Fruit fly (Drosophila melanogaster) Kc167 (cell line): ENCODE measurements around the gene CG13813.

ENCODE experiments used
- Myc ChIP-seq: fragments of >200 bp; optimal IDR thresholded peaks from 2 replicates; lab custom pipeline; 2017; ENCODE audit warnings: missing external identifiers
- Sin3A ChIP-seq: fragments of >200 bp; optimal IDR thresholded peaks from 2 replicates; lab custom pipeline; 2018; ENCODE audit warnings: missing external identifiers
- psq ChIP-seq: fragments of >200 bp; optimal IDR thresholded peaks from 2 replicates; lab custom pipeline; 2017; ENCODE audit warnings: missing external identifiers

DNA sequence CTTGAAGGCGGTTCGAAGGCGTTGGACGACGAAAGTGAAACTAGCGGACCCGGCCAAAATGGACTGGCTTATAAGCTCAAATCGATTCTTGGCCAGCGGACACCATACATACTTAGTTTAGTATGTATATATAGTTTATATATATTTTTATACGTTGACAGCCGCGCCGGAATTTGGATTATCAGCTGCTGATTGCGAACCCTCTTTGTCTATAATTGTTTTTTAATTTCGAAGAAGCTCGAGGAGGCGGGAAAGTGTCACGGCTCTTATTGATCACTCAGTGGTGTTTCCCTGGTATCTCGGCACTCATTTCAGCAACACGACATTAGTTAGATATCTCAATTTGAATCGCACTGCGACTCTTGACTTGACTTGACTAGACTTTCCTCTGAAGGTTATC is 11.1 kb upstream of the CG13813 start, which contains the start of gene CG6933:
- TF ChIP-seq Myc (no peak), Sin3A (lab: Kevin White, UChicago) (no peak), psq (lab: Kevin White, UChicago) (no peak)
